Worm (Caenorhabditis elegans) whole organism, young adult: ENCODE measurements around the gene semo-1.

ENCODE experiments used
- B0261.1 ChIP-seq: sonication (generic microtip); optimal IDR thresholded peaks from 2 replicates; lab custom pipeline; 2016; ENCODE audit warnings: mild to moderate bottlenecking, missing genetic modification characterization, moderate library complexity, missing compliant biosample characterization
- C06A6.2 ChIP-seq: fragments of 200-800 bp; sonication (Bioruptor generic); conservative IDR thresholded peaks from 2 replicates; pipeline ENCODE4 v1.3.6; 2022; ENCODE audit warnings: missing genetic modification characterization, missing compliant biosample characterization
- F49E8.2 ChIP-seq: sonication (generic microtip); optimal IDR thresholded peaks from 3 replicates; lab custom pipeline; 2017; ENCODE audit warnings: missing genetic modification characterization, mild to moderate bottlenecking, missing compliant biosample characterization, antibody characterized with exemption, moderate library complexity; ENCODE audit not compliant: insufficient read depth
- F57A8.1 ChIP-seq: fragments of 200-800 bp; sonication (Bioruptor generic); optimal IDR thresholded peaks from 2 replicates; lab custom pipeline; 2018; ENCODE audit warnings: mild to moderate bottlenecking, missing genetic modification characterization, moderate library complexity, missing compliant biosample characterization
- Y56A3A.18 ChIP-seq: fragments of 200-800 bp; sonication (Bioruptor generic); IDR thresholded peaks from 2 replicates; pipeline ENCODE4 v1.3.6; 2022; ENCODE audit warnings: missing genetic modification reagents, missing genetic modification characterization, missing compliant biosample characterization
- akir-1 ChIP-seq: fragments of 200-800 bp; sonication (Bioruptor generic); optimal IDR thresholded peaks from 2 replicates; lab custom pipeline; 2018; ENCODE audit warnings: mild to moderate bottlenecking, missing genetic modification characterization, moderate library complexity, missing compliant biosample characterization
- attf-6 ChIP-seq: fragments of 200-800 bp; sonication (Bioruptor generic); IDR thresholded peaks from 2 replicates; pipeline ENCODE4 v1.3.6; 2022; ENCODE audit warnings: missing genetic modification reagents, missing genetic modification characterization, missing compliant biosample characterization
- ccch-3 ChIP-seq: fragments of 200-800 bp; sonication (Bioruptor generic); optimal IDR thresholded peaks from 2 replicates; lab custom pipeline; 2018; ENCODE audit warnings: mild to moderate bottlenecking, missing genetic modification characterization, missing compliant biosample characterization
- ceh-27 ChIP-seq: fragments of 200-800 bp; sonication (Bioruptor generic); optimal IDR thresholded peaks from 2 replicates; lab custom pipeline; 2018; ENCODE audit warnings: mild to moderate bottlenecking, missing genetic modification characterization, moderate library complexity, missing compliant biosample characterization
- chd-7 ChIP-seq: sonication (generic microtip); optimal IDR thresholded peaks from 2 replicates; lab custom pipeline; 2016; ENCODE audit warnings: mild to moderate bottlenecking, missing genetic modification characterization, moderate library complexity, missing compliant biosample characterization
- dpff-1 ChIP-seq: sonication (generic microtip); optimal IDR thresholded peaks from 2 replicates; lab custom pipeline; 2017; ENCODE audit warnings: mild to moderate bottlenecking, missing genetic modification characterization, missing compliant biosample characterization
- efl-1 ChIP-seq: fragments of 150-350 bp; optimal IDR thresholded peaks from 2 replicates; lab custom pipeline; 2014; ENCODE audit warnings: missing biosample characterization, missing genetic modification reagents, missing genetic modification characterization
- ekl-4 ChIP-seq: fragments of 200-800 bp; sonication (Bioruptor generic); IDR thresholded peaks from 2 replicates; pipeline ENCODE4 v1.3.6; 2022; ENCODE audit warnings: missing genetic modification reagents, missing genetic modification characterization, missing compliant biosample characterization
- ets-4 ChIP-seq: fragments of 200-800 bp; sonication (Bioruptor generic); optimal IDR thresholded peaks from 2 replicates; lab custom pipeline; 2018; ENCODE audit warnings: mild to moderate bottlenecking, missing genetic modification characterization, missing compliant biosample characterization
- him-1 ChIP-seq: sonication (generic microtip); optimal IDR thresholded peaks from 2 replicates; lab custom pipeline; 2016; ENCODE audit warnings: missing genotype, missing genetic modification reagents, missing genetic modification characterization, missing compliant biosample characterization
- hmg-1.2 ChIP-seq: fragments of 200-800 bp; sonication (Bioruptor generic); IDR thresholded peaks from 2 replicates; pipeline ENCODE4 v1.3.6; 2022; ENCODE audit warnings: missing genetic modification reagents, missing genetic modification characterization, missing compliant biosample characterization
- hsf-1 ChIP-seq: fragments of 200-800 bp; sonication (Bioruptor generic); IDR thresholded peaks from 2 replicates; pipeline ENCODE4 v1.3.6; 2022; ENCODE audit warnings: missing genetic modification reagents, missing genetic modification characterization, missing compliant biosample characterization
- let-607 ChIP-seq, 2 experiments: fragments of 200-800 bp in 1 of 2; sonication (Bioruptor generic) in 1 of 2; sonication (generic microtip) in 1 of 2; optimal IDR thresholded peaks; 2 replicates each; lab custom pipeline; 2016 to 2018; ENCODE audit warnings: mild to moderate bottlenecking in 2 of 2, missing compliant biosample characterization in 2 of 2, missing genetic modification characterization in 2 of 2, moderate library complexity in 2 of 2, missing genotype in 1 of 2
- lin-26 ChIP-seq: fragments of 200-800 bp; sonication (Bioruptor generic); IDR thresholded peaks from 2 replicates; pipeline ENCODE4 v1.3.6; 2022; ENCODE audit warnings: missing genetic modification reagents, missing genetic modification characterization, missing compliant biosample characterization
- lsl-1 ChIP-seq: fragments of 200-800 bp; sonication (Bioruptor generic); optimal IDR thresholded peaks from 2 replicates; lab custom pipeline; 2018; ENCODE audit warnings: mild to moderate bottlenecking, missing genetic modification characterization, moderate library complexity, missing compliant biosample characterization
- madf-3 ChIP-seq: fragments of 200-800 bp; sonication (Bioruptor generic); IDR thresholded peaks from 2 replicates; pipeline ENCODE4 v1.3.6; 2022; ENCODE audit warnings: missing genetic modification reagents, missing genetic modification characterization, missing compliant biosample characterization
- mcd-1 ChIP-seq: fragments of 200-800 bp; sonication (Bioruptor generic); IDR thresholded peaks from 2 replicates; pipeline ENCODE4 v1.3.6; 2022; ENCODE audit warnings: missing genetic modification reagents, missing genetic modification characterization, missing compliant biosample characterization
- mes-4 ChIP-seq: sonication (generic microtip); optimal IDR thresholded peaks from 2 replicates; lab custom pipeline; 2016; ENCODE audit warnings: missing genotype, missing genetic modification characterization, missing compliant biosample characterization
- nhr-179 ChIP-seq: sonication (generic microtip); optimal IDR thresholded peaks from 2 replicates; lab custom pipeline; 2016; ENCODE audit warnings: mild to moderate bottlenecking, missing genetic modification characterization, missing compliant biosample characterization
- nhr-90 ChIP-seq: sonication (generic microtip); optimal IDR thresholded peaks from 2 replicates; lab custom pipeline; 2016; ENCODE audit warnings: missing genotype, mild to moderate bottlenecking, missing genetic modification characterization, missing compliant biosample characterization
- rpc-1 ChIP-seq, 2 experiments: fragments of 150-350 bp in 1 of 2; sonication (generic microtip) in 1 of 2; optimal IDR thresholded peaks; 2 replicates each; lab custom pipeline; 2014 to 2018; ENCODE audit warnings: missing biosample characterization in 1 of 2, missing genetic modification characterization in 1 of 2, missing genetic modification reagents in 1 of 2, missing genotype in 1 of 2
- snpc-4 ChIP-seq, 5 experiments: fragments of 150-350 bp in 1 of 5; sonication (generic microtip) in 4 of 5; optimal IDR thresholded peaks; 2 replicates each; lab custom pipeline; 2014 to 2018; ENCODE audit warnings: missing genetic modification characterization in 5 of 5, missing biosample characterization in 3 of 5, antibody characterized with exemption in 2 of 5, mild to moderate bottlenecking in 2 of 5, missing compliant biosample characterization in 2 of 5, missing genotype in 2 of 5, moderate library complexity in 2 of 5, missing genetic modification reagents in 1 of 5
- sptf-2 ChIP-seq: fragments of 200-800 bp; sonication (Bioruptor generic); optimal IDR thresholded peaks from 2 replicates; lab custom pipeline; 2018; ENCODE audit warnings: mild to moderate bottlenecking, missing genetic modification characterization, missing compliant biosample characterization
- zim-3 ChIP-seq: sonication (generic microtip); optimal IDR thresholded peaks from 2 replicates; lab custom pipeline; 2017; ENCODE audit warnings: mild to moderate bottlenecking, missing genetic modification characterization, moderate library complexity, missing compliant biosample characterization
- ztf-18 ChIP-seq: sonication (generic microtip); optimal IDR thresholded peaks from 2 replicates; lab custom pipeline; 2016; ENCODE audit warnings: missing genotype, mild to moderate bottlenecking, missing genetic modification characterization, missing compliant biosample characterization
- ztf-22 ChIP-seq: fragments of 200-800 bp; sonication (Bioruptor generic); optimal IDR thresholded peaks from 2 replicates; lab custom pipeline; 2018; ENCODE audit warnings: mild to moderate bottlenecking, missing genetic modification characterization, moderate library complexity, missing compliant biosample characterization
- ztf-26 ChIP-seq: sonication (generic microtip); optimal IDR thresholded peaks from 2 replicates; lab custom pipeline; 2017; ENCODE audit warnings: missing genetic modification characterization, missing compliant biosample characterization
- ztf-6 ChIP-seq: fragments of 200-800 bp; sonication (Bioruptor generic); IDR thresholded peaks from 2 replicates; pipeline ENCODE4 v1.3.6; 2022; ENCODE audit warnings: missing genetic modification reagents, missing genetic modification characterization, missing compliant biosample characterization

semo-1 gene

DNA sequence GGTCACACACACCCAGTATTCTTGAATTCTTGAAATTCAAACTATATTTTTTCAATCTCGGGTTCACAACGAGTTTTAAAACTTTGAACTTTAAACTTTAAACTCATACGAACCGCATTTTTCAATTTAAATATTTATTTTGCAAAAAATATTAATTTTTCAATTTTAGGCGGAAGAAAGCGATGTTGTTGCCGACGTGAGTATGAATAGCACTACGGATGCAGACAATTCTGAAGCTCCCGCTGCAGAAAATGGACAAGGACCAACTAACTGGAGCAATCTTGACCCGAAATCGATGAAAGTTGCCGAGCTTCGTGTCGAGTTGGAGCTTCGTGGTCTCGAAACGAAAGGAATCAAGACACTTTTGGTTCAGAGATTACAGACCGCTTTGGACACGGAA lies 23.5 kb downstream of the semo-1 start:
- TF ChIP-seq attf-6 (GFP tag; lab: Robert Waterston, UW) (peak; percentile 66; the same call in 1 of the 2 replicates), zim-3 (tag; lab: Kevin White, UChicago) (no peak), F49E8.2 (tag; lab: Kevin White, UChicago) (no peak), akir-1 (no peak), chd-7 (tag; lab: Kevin White, UChicago) (no peak), hsf-1 (GFP tag; lab: Robert Waterston, UW) (0 out of 2 replicates have a peak, but pooled peaks have one; percentile 49), B0261.1 (tag; lab: Kevin White, UChicago) (no peak), ceh-27 (no peak), mcd-1 (GFP tag; lab: Robert Waterston, UW) (0 out of 2 replicates have a peak, but pooled peaks have one; percentile 16), snpc-4 (GFP tag; optimal IDR thresholded peaks at IDR 0.05; lab: Kevin White, UChicago) (no peak), snpc-4 (tag; optimal IDR thresholded peaks at IDR 0.05; lab: Kevin White, UChicago) (peak in 1 of 4 experiments; percentile 51), sptf-2 (no peak), ztf-18 (tag; lab: Kevin White, UChicago) (no peak), ekl-4 (GFP tag; lab: Robert Waterston, UW) (no peak), efl-1 (no peak)

DNA sequence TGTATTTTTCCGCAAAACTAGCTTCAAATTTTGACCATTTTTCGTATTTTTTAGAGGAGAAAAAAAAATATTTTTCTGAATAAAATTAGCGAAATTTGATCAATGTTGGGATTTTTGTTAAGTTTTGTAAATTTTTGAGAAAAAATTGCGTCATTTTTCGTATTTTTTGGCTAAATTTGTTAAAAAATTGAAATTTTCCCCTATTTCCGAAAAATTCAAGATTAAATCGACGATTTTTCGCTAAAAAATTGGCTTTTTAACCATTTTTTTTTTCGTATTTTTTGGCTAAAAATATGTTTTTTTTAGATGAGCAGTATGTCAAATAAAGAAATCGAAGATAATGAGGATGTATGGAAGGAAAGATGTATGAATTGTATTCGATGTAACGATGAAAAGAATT lies 26.1 kb downstream of the semo-1 start, which contains the start of gene cfp-1:
TSS of gene cfp-1 (plus strand) at position 301 of the 400 bp plus-strand sequence.
- no peak for TF ChIP-seq mes-4 (tag; lab: Kevin White, UChicago)
- no peak for TF ChIP-seq F49E8.2 (tag; lab: Kevin White, UChicago)
- no peak for TF ChIP-seq dpff-1 (tag; lab: Kevin White, UChicago)
- no peak for TF ChIP-seq let-607 (tag; optimal IDR thresholded peaks at IDR 0.05; lab: Kevin White, UChicago)
- TF ChIP-seq madf-3 (GFP tag; lab: Robert Waterston, UW), result no peak
- no peak for TF ChIP-seq C06A6.2
- TF ChIP-seq lin-26, result no peak
- no peak for TF ChIP-seq ztf-26 (tag; lab: Kevin White, UChicago)
- TF ChIP-seq ccch-3 (GFP tag; lab: Kevin White, UChicago), result no peak
- TF ChIP-seq Y56A3A.18 (GFP tag; lab: Robert Waterston, UW), result no peak
- TF ChIP-seq ets-4 (GFP tag; lab: Kevin White, UChicago), result no peak
- TF ChIP-seq ztf-6, result no peak
- no peak for TF ChIP-seq chd-7 (tag; lab: Kevin White, UChicago)
- no peak for TF ChIP-seq nhr-90 (tag; lab: Kevin White, UChicago)
- no peak for TF ChIP-seq nhr-179 (tag; lab: Kevin White, UChicago)
- TF ChIP-seq him-1 (tag; lab: Kevin White, UChicago), result no peak
- TF ChIP-seq F57A8.1 (GFP tag; lab: Kevin White, UChicago), result no peak
- TF ChIP-seq ztf-22 (GFP tag; lab: Kevin White, UChicago), result no peak
- no peak for TF ChIP-seq rpc-1 (optimal IDR thresholded peaks at IDR 0.05; lab: Kevin White, UChicago)
- TF ChIP-seq rpc-1 (tag; optimal IDR thresholded peaks at IDR 0.05; lab: Kevin White, UChicago), result no peak

DNA sequence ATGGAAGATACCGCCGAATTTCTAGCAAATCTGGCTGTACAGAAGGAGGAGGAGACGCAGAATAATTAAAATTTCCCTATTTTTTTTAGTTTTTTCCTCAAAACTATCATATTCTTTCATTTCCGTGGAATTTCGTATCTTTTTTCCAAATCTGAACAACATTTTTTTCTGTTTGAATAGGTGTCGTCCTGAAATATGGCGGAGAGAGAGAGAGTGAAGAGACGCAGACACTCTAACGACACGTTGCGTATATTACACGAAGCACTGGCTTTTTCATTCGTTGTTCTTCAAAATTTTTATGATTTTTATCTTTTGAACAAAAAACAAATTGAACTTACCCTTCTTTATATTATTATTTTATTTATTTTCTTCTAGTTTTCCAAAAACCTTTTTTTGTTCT lies 32.0 kb downstream of the semo-1 start:
- peak; percentile 13; the same call in 1 of the 2 replicates for TF ChIP-seq hmg-1.2
- TF ChIP-seq snpc-4 (GFP tag; optimal IDR thresholded peaks at IDR 0.05; lab: Kevin White, UChicago), result no peak
- peak in 1 of 4 experiments; percentile 16 for TF ChIP-seq snpc-4 (tag; optimal IDR thresholded peaks at IDR 0.05; lab: Kevin White, UChicago)
- TF ChIP-seq lsl-1 (GFP tag; lab: Kevin White, UChicago), result no peak
